ENCODE assay signal across 4 fruit fly cellular contexts in genomic region chrX:14215834-14216233, dm6.
TF ChIP-seq lines count a peak whose summit lies in the region.

No protein-coding gene starts in this region.

- TF ChIP-seq CTCF in whole organism, embryonic (GFP tag; optimal IDR thresholded peaks at IDR 0.05; lab: Kevin White, UChicago), result no peak

TF ChIP-seq in whole organism, embryonic, 481 proteins besides CTCF, POLR2A, EP300 and RAD21 (continues in another document):
- TF ChIP-seq CG11696 (GFP tag; IDR thresholded peaks at IDR 0.05; lab: Robert Waterston, UW) (no peak), sd (tag; optimal IDR thresholded peaks at IDR 0.05; lab: Kevin White, UChicago) (peak; percentile 73), CG2678 (tag; optimal IDR thresholded peaks at IDR 0.05; lab: Kevin White, UChicago) (peak; percentile 14), ci (GFP tag; IDR thresholded peaks at IDR 0.05; lab: Robert Waterston, UW) (no peak), CG6791 (GFP tag; IDR thresholded peaks at IDR 0.05; lab: Robert Waterston, UW; ENCODE audit: partially characterized antibody) (no peak), Drgx (GFP tag; IDR thresholded peaks at IDR 0.05; lab: Robert Waterston, UW) (peak; percentile 55; the same call in 1 of the 2 replicates), dysf (GFP tag; IDR thresholded peaks at IDR 0.05; lab: Robert Waterston, UW) (peak; percentile 29; the same call in 1 of the 3 replicates), sug (tag; optimal IDR thresholded peaks at IDR 0.05; lab: Kevin White, UChicago) (peak; percentile 8), D19A (tag; optimal IDR thresholded peaks at IDR 0.05; lab: Kevin White, UChicago) (peak; percentile 95), CG3281 (GFP tag; optimal IDR thresholded peaks at IDR 0.05; lab: Kevin White, UChicago) (peak; percentile 39), grau (tag; optimal IDR thresholded peaks at IDR 0.05; lab: Kevin White, UChicago) (peak; percentile 10), row (GFP tag; IDR thresholded peaks at IDR 0.05; lab: Robert Waterston, UW) (peak; percentile 32; the same call in 1 of the 3 replicates), Med (GFP tag; lab: Kevin White, UChicago) (peak; percentile 63), CHES-1-like (GFP tag; optimal IDR thresholded peaks at IDR 0.05; lab: Kevin White, UChicago) (no peak), Rfx (GFP tag; IDR thresholded peaks at IDR 0.05; lab: Robert Waterston, UW) (0 out of 2 replicates have a peak, but pooled peaks have one; percentile 17), CG9932 (GFP tag; IDR thresholded peaks at IDR 0.05; lab: Robert Waterston, UW) (peak; percentile 24; the same call in 1 of the 2 replicates), sob (GFP tag; IDR thresholded peaks at IDR 0.05; lab: Robert Waterston, UW) (0 out of 2 replicates have a peak, but pooled peaks have one; percentile 13), Xbp1 (GFP tag; optimal IDR thresholded peaks at IDR 0.05; lab: Kevin White, UChicago) (no peak), prd (optimal IDR thresholded peaks at IDR 0.05; lab: Kevin White, UChicago) (no peak), prd (GFP tag; IDR thresholded peaks at IDR 0.05; lab: Robert Waterston, UW) (0 out of 3 replicates have a peak, but pooled peaks have one; percentile 5), Ets65A (GFP tag; lab: Kevin White, UChicago) (peak; percentile 63), ro (GFP tag; IDR thresholded peaks at IDR 0.05; lab: Robert Waterston, UW) (no peak)

TF ChIP-seq in whole organism, prepupa, 60 proteins besides CTCF, POLR2A, EP300 and RAD21:
- TF ChIP-seq CG6163 (GFP tag; IDR thresholded peaks at IDR 0.05; lab: Robert Waterston, UW) (peak; percentile 36; the same call in 1 of the 3 replicates), CG3032 (tag; optimal IDR thresholded peaks at IDR 0.05; lab: Kevin White, UChicago) (peak; percentile 41), CG9139 (GFP tag; optimal IDR thresholded peaks at IDR 0.05; lab: Kevin White, UChicago) (no peak), CG32006 (GFP tag; optimal IDR thresholded peaks at IDR 0.05; lab: Kevin White, UChicago) (peak; percentile 38), Hr39 (GFP tag; optimal IDR thresholded peaks at IDR 0.05; lab: Kevin White, UChicago) (peak; percentile 25), Eip75B (GFP tag; optimal IDR thresholded peaks at IDR 0.05; lab: Kevin White, UChicago) (no peak), CG31627 (GFP tag; optimal IDR thresholded peaks at IDR 0.05; lab: Kevin White, UChicago) (peak; percentile 16), spab (GFP tag; optimal IDR thresholded peaks at IDR 0.05; lab: Kevin White, UChicago) (no peak), Met (GFP tag; optimal IDR thresholded peaks at IDR 0.05; lab: Kevin White, UChicago) (peak; percentile 38), Ets21C (GFP tag; optimal IDR thresholded peaks at IDR 0.05; lab: Kevin White, UChicago) (peak; percentile 6), CG34406 (GFP tag; optimal IDR thresholded peaks at IDR 0.05; lab: Kevin White, UChicago) (no peak), lz (GFP tag; optimal IDR thresholded peaks at IDR 0.05; lab: Kevin White, UChicago) (peak; percentile 14), Smox (GFP tag; optimal IDR thresholded peaks at IDR 0.05; lab: Kevin White, UChicago) (peak; percentile 9), ss (GFP tag; optimal IDR thresholded peaks at IDR 0.05; lab: Kevin White, UChicago) (peak in 1 of 2 experiments; percentile 17), Eip78C (GFP tag; lab: Kevin White, UChicago) (peak; percentile 66), fkh (GFP tag; optimal IDR thresholded peaks at IDR 0.05; lab: Kevin White, UChicago) (peak; percentile 42), Ets96B (tag; optimal IDR thresholded peaks at IDR 0.05; lab: Kevin White, UChicago) (peak; percentile 10), vri (GFP tag; optimal IDR thresholded peaks at IDR 0.05; lab: Kevin White, UChicago) (peak; percentile 56), svp (GFP tag; lab: Kevin White, UChicago) (peak; percentile 80), topi (GFP tag; optimal IDR thresholded peaks at IDR 0.05; lab: Kevin White, UChicago) (peak; percentile 17)

TF ChIP-seq in whole organism, pupa, 21 proteins besides CTCF, POLR2A, EP300 and RAD21:
- TF ChIP-seq rn (GFP tag; IDR thresholded peaks at IDR 0.05; lab: Robert Waterston, UW), result no peak
- TF ChIP-seq CG9948 (tag; optimal IDR thresholded peaks at IDR 0.05; lab: Kevin White, UChicago), result no peak
- TF ChIP-seq CG15710 (tag; optimal IDR thresholded peaks at IDR 0.05; lab: Kevin White, UChicago), result peak; percentile 6
- peak; percentile 31; the same call in 1 of the 2 replicates for TF ChIP-seq Ets98B (GFP tag; IDR thresholded peaks at IDR 0.05; lab: Robert Waterston, UW)
- TF ChIP-seq CG32121 (GFP tag; IDR thresholded peaks at IDR 0.05; lab: Robert Waterston, UW), result peak; percentile 51
- TF ChIP-seq CG4496 (GFP tag; IDR thresholded peaks at IDR 0.05; lab: Robert Waterston, UW), result 0 out of 3 replicates have a peak, but pooled peaks have one; percentile 21
- peak; percentile 31 for TF ChIP-seq CG8301 (tag; optimal IDR thresholded peaks at IDR 0.05; lab: Kevin White, UChicago)
- peak; percentile 27; the same call in 1 of the 2 replicates for TF ChIP-seq CG12605 (GFP tag; IDR thresholded peaks at IDR 0.05; lab: Robert Waterston, UW)
- peak; percentile 43 for TF ChIP-seq CG14655 (GFP tag; optimal IDR thresholded peaks at IDR 0.05; lab: Kevin White, UChicago)

TF ChIP-seq in whole organism, wandering third instar larva, 38 proteins besides CTCF, POLR2A, EP300 and RAD21:
- TF ChIP-seq Sp1 (GFP tag; optimal IDR thresholded peaks at IDR 0.05; lab: Kevin White, UChicago), result peak; percentile 2
- TF ChIP-seq Rel (GFP tag; optimal IDR thresholded peaks at IDR 0.05; lab: Kevin White, UChicago), result no peak
- peak; percentile 36 for TF ChIP-seq Rel (tag; optimal IDR thresholded peaks at IDR 0.05; lab: Kevin White, UChicago)
- TF ChIP-seq OdsH (GFP tag; optimal IDR thresholded peaks at IDR 0.05; lab: Kevin White, UChicago), result peak; percentile 0
- no peak for TF ChIP-seq Hnf4 (GFP tag; optimal IDR thresholded peaks at IDR 0.05; lab: Kevin White, UChicago)
- no peak for TF ChIP-seq Myc (optimal IDR thresholded peaks at IDR 0.05; lab: Kevin White, UChicago)
- TF ChIP-seq br (GFP tag; optimal IDR thresholded peaks at IDR 0.05; lab: Kevin White, UChicago), result no peak
- TF ChIP-seq psq (GFP tag; optimal IDR thresholded peaks at IDR 0.05; lab: Kevin White, UChicago), result peak; percentile 7
- peak; percentile 44 for TF ChIP-seq HLH106 (tag; optimal IDR thresholded peaks at IDR 0.05; lab: Kevin White, UChicago)
- TF ChIP-seq h (GFP tag; optimal IDR thresholded peaks at IDR 0.05; lab: Kevin White, UChicago), result peak; percentile 8
- peak; percentile 9 for TF ChIP-seq fru (GFP tag; optimal IDR thresholded peaks at IDR 0.05; lab: Kevin White, UChicago)
- no peak for TF ChIP-seq sv (GFP tag; optimal IDR thresholded peaks at IDR 0.05; lab: Kevin White, UChicago)

Comparison
In these comparisons a context has a peak if more than half of its experiments do, and no peak if none do; other contexts are left out.
1. Of the 7 proteins assayed by ChIP-seq in both whole organism, embryonic and whole organism, prepupa: peak only in whole organism, embryonic: none; only in whole organism, prepupa: Hr39; in both: none; in neither: 6.